Fruit fly (Drosophila melanogaster): ENCODE measurements around the gene CG7049.
A peak's percentile ranks its signal among the peaks of the same experiment; 100 is the strongest.

The CG7049 gene

dm6 chr3L:128295-129117, 47.5 kb downstream of the CG7049 start:
- TF ChIP-seq rgr (GFP tag; optimal IDR thresholded peaks at IDR 0.05) (peak; percentile 9), CG9705 (GFP tag; optimal IDR thresholded peaks at IDR 0.05) (no peak), br (GFP tag; optimal IDR thresholded peaks at IDR 0.05) (peak; percentile 11), OdsH (GFP tag; optimal IDR thresholded peaks at IDR 0.05) (no peak), tai (GFP tag; optimal IDR thresholded peaks at IDR 0.05) (no peak), foxo (GFP tag; optimal IDR thresholded peaks at IDR 0.05) (peak in 1 of 2 experiments; percentile 74), woc (GFP tag; optimal IDR thresholded peaks at IDR 0.05) (no peak), Mio (GFP tag; optimal IDR thresholded peaks at IDR 0.05) (no peak), brk (GFP tag; optimal IDR thresholded peaks at IDR 0.05) (no peak), Vsx2 (GFP tag; optimal IDR thresholded peaks at IDR 0.05; ENCODE audit: partially characterized antibody) (peak; percentile 69), Sp1 (GFP tag; optimal IDR thresholded peaks at IDR 0.05) (peak; percentile 16), dl (GFP tag; optimal IDR thresholded peaks at IDR 0.05; ENCODE audit: insufficient read depth in 1 of 2, partially characterized antibody in 2 of 2) (peak; percentile 9 to 55), h (GFP tag; optimal IDR thresholded peaks at IDR 0.05) (peak; percentile 7), HLH106 (tag; optimal IDR thresholded peaks at IDR 0.05) (no peak), CrebA (GFP tag; optimal IDR thresholded peaks at IDR 0.05; ENCODE audit: borderline replicate concordance) (peak; percentile 96), psq (GFP tag; optimal IDR thresholded peaks at IDR 0.05) (peak; percentile 91), Dif (GFP tag; optimal IDR thresholded peaks at IDR 0.05; ENCODE audit: partially characterized antibody) (peak; percentile 81), sage (GFP tag; optimal IDR thresholded peaks at IDR 0.05) (peak; percentile 53), lola (GFP tag; optimal IDR thresholded peaks at IDR 0.05) (no peak), sv (GFP tag; optimal IDR thresholded peaks at IDR 0.05) (no peak), Hr83 (GFP tag; optimal IDR thresholded peaks at IDR 0.05; ENCODE audit: poor library complexity, severe bottlenecking) (no peak), Rel (GFP tag; optimal IDR thresholded peaks at IDR 0.05) (no peak), Rel (tag; optimal IDR thresholded peaks at IDR 0.05) (peak; percentile 40), ey (GFP tag; optimal IDR thresholded peaks at IDR 0.05) (no peak), GATAd (GFP tag; optimal IDR thresholded peaks at IDR 0.05) (no peak), usp (GFP tag; optimal IDR thresholded peaks at IDR 0.05) (no peak), Myc (optimal IDR thresholded peaks at IDR 0.05) (no peak), N (GFP tag; optimal IDR thresholded peaks at IDR 0.05) (no peak)

DNA sequence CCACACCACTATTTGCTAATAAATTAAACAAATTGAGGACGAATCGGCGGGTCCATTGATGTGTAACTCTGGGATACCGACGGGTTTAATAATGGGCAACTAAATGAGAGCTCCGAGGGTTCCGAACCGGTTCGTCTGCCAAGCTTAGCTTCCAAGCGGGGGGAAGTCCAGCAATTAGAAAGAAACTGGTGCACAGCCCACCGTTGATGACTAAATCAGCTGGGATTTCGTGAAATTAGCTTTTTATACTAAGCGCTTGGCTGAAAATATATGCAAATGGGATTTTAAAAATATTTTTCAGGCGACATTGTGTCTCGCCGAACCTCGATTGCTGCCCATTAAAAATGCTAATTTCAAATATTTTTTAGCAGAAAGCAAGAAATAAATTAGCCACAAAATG, 48.6 kb downstream of the CG7049 start:
- TF ChIP-seq jim (GFP tag; optimal IDR thresholded peaks at IDR 0.05) (no peak), pan (optimal IDR thresholded peaks at IDR 0.05) (no peak), usp (GFP tag; optimal IDR thresholded peaks at IDR 0.05) (no peak), OdsH (GFP tag; optimal IDR thresholded peaks at IDR 0.05) (no peak), Rel (GFP tag; optimal IDR thresholded peaks at IDR 0.05) (no peak), Rel (tag; optimal IDR thresholded peaks at IDR 0.05) (peak; percentile 92), Hr78 (GFP tag; optimal IDR thresholded peaks at IDR 0.05) (no peak), CrebA (GFP tag; optimal IDR thresholded peaks at IDR 0.05; ENCODE audit: borderline replicate concordance) (no peak)
